Fruit fly (Drosophila melanogaster) whole organism, wandering third instar larva: Measurements from ENCODE around the gene CG12170.
A peak's percentile ranks its signal among the peaks of the same experiment; 100 is the strongest.

Source experiments
- Dif ChIP-seq: fragments of 200-275, 200-300 bp; sonication (Bioruptor generic); optimal IDR thresholded peaks from 2 replicates; lab custom pipeline; 2018; ENCODE audit warnings: missing biosample characterization, missing genetic modification characterization; ENCODE audit not compliant: partially characterized antibody
- GATAd ChIP-seq: sonication (Bioruptor generic); optimal IDR thresholded peaks from 2 replicates; lab custom pipeline; 2016; ENCODE audit warnings: missing biosample characterization, missing genetic modification characterization
- Myc ChIP-seq: fragments of >200 bp; optimal IDR thresholded peaks from 2 replicates; lab custom pipeline; 2017
- N ChIP-seq: fragments of >200 bp; optimal IDR thresholded peaks from 2 replicates; lab custom pipeline; 2018; ENCODE audit warnings: missing biosample characterization, missing external identifiers, missing genetic modification characterization
- brk ChIP-seq: fragments of 200-800 bp; sonication (Bioruptor generic); optimal IDR thresholded peaks from 2 replicates; lab custom pipeline; 2016; ENCODE audit warnings: missing biosample characterization, mild to moderate bottlenecking, missing genetic modification characterization
- dl ChIP-seq, 2 experiments: fragments of 175-275, 200-275 bp in 1 of 2; fragments of 200-275 bp in 1 of 2; sonication (Bioruptor generic); optimal IDR thresholded peaks; lab custom pipeline; 2018; ENCODE audit warnings: mild to moderate bottlenecking in 2 of 2, missing biosample characterization in 2 of 2, missing genetic modification characterization in 2 of 2, moderate library complexity in 2 of 2; ENCODE audit not compliant: partially characterized antibody in 2 of 2, insufficient read depth in 1 of 2
- dmrt93B ChIP-seq: fragments of 200-800 bp; sonication (Bioruptor generic); optimal IDR thresholded peaks from 2 replicates; lab custom pipeline; 2018; ENCODE audit warnings: missing biosample characterization, mild to moderate bottlenecking, missing genetic modification characterization
- usp ChIP-seq: fragments of >200 bp; optimal IDR thresholded peaks from 2 replicates; lab custom pipeline; 2017; ENCODE audit warnings: missing biosample characterization, missing genetic modification characterization

- TF ChIP-seq Dif (GFP tag; lab: Kevin White, UChicago) (no peak), usp (GFP tag; lab: Kevin White, UChicago) (no peak), dl (GFP tag; optimal IDR thresholded peaks at IDR 0.05; lab: Kevin White, UChicago; ENCODE audit: insufficient read depth in 1 of 2, partially characterized antibody in 2 of 2) (no peak), N (GFP tag; lab: Kevin White, UChicago) (peak; percentile 46), GATAd (GFP tag; lab: Kevin White, UChicago) (no peak), brk (GFP tag; lab: Kevin White, UChicago) (no peak), dmrt93B (GFP tag; lab: Kevin White, UChicago) (no peak), Myc (no peak)
Observed at dm6 chr3R:5647705-5648568, 10.9 kb downstream of the CG12170 start.
